Fruit fly (Drosophila melanogaster) whole organism, embryonic: Measurements from ENCODE around the gene Iyd.

Source experiments
- Ada2b ChIP-seq: fragments of 200-800 bp; sonication (Bioruptor generic); IDR thresholded peaks from 2 replicates; pipeline ENCODE4 v1.3.6; 2022; ENCODE audit warnings: missing biosample characterization, missing genetic modification characterization
- Asciz ChIP-seq: fragments of 200-800 bp; sonication (Bioruptor generic); optimal IDR thresholded peaks from 2 replicates; lab custom pipeline; 2017; ENCODE audit warnings: missing biosample characterization, mild to moderate bottlenecking, missing genetic modification characterization, missing genetic modification reagents
- CG10209 ChIP-seq: fragments of 200-800 bp; sonication (Bioruptor generic); optimal IDR thresholded peaks from 3 replicates; lab custom pipeline; 2017; ENCODE audit warnings: missing biosample characterization, mild to moderate bottlenecking, missing genetic modification characterization, missing genetic modification reagents
- CG1024 ChIP-seq: fragments of 200-800 bp; sonication (Bioruptor generic); IDR thresholded peaks from 2 replicates; pipeline ENCODE4 v1.3.6; 2022; ENCODE audit warnings: missing biosample characterization, missing genetic modification characterization
- CG11696 ChIP-seq: fragments of 200-800 bp; sonication (Bioruptor generic); IDR thresholded peaks from 2 replicates; pipeline ENCODE4 v1.3.6; 2022; ENCODE audit warnings: missing biosample characterization, missing genetic modification characterization
- CG12236 ChIP-seq: fragments of 200-800 bp; sonication (Bioruptor generic); optimal IDR thresholded peaks from 2 replicates; lab custom pipeline; 2016; ENCODE audit warnings: missing biosample characterization, missing genetic modification characterization
- CG13296 ChIP-seq: fragments of 200-800 bp; sonication (Bioruptor generic); optimal IDR thresholded peaks from 3 replicates; lab custom pipeline; 2018; ENCODE audit warnings: missing biosample characterization, mild to moderate bottlenecking, missing genetic modification characterization
- CG1529 ChIP-seq: fragments of 200-800 bp; sonication (Bioruptor generic); optimal IDR thresholded peaks from 3 replicates; lab custom pipeline; 2018; ENCODE audit warnings: missing biosample characterization, missing genetic modification characterization
- CG16813 ChIP-seq: fragments of 200-800 bp; sonication (Bioruptor generic); IDR thresholded peaks from 3 replicates; pipeline ENCODE4 v1.3.6; 2022; ENCODE audit warnings: missing biosample characterization, missing genetic modification characterization; ENCODE audit not compliant: partially characterized antibody
- CG17186 ChIP-seq: fragments of 200-800 bp; sonication (Bioruptor generic); optimal IDR thresholded peaks from 3 replicates; lab custom pipeline; 2017; ENCODE audit warnings: missing biosample characterization, missing genetic modification reagents, missing genetic modification characterization
- CG2199 ChIP-seq: fragments of 200-800 bp; sonication (Bioruptor generic); IDR thresholded peaks from 3 replicates; pipeline ENCODE4 v1.3.6; 2022; ENCODE audit warnings: missing biosample characterization, missing genetic modification characterization
- CG3065 ChIP-seq: fragments of 200-800 bp; sonication (Bioruptor generic); optimal IDR thresholded peaks from 2 replicates; lab custom pipeline; 2016; ENCODE audit warnings: missing biosample characterization, missing genetic modification characterization
- CG32772 ChIP-seq: fragments of 200-800 bp; sonication (Bioruptor generic); IDR thresholded peaks from 2 replicates; pipeline ENCODE4 v1.3.6; 2022; ENCODE audit warnings: missing biosample characterization, missing genetic modification characterization
- CG7372 ChIP-seq: fragments of 200-800 bp; sonication (Bioruptor generic); IDR thresholded peaks from 2 replicates; pipeline ENCODE4 v1.3.6; 2022; ENCODE audit warnings: missing biosample characterization, missing genetic modification characterization
- CG7556 ChIP-seq: fragments of 200-800 bp; sonication (Bioruptor generic); optimal IDR thresholded peaks from 2 replicates; lab custom pipeline; 2017; ENCODE audit warnings: missing biosample characterization, mild to moderate bottlenecking, missing genetic modification characterization
- Deaf1 ChIP-seq: fragments of 200-800 bp; optimal IDR thresholded peaks from 3 replicates; lab custom pipeline; 2019; ENCODE audit warnings: missing biosample characterization, mild to moderate bottlenecking, missing genetic modification characterization, moderate library complexity
- H2.0 ChIP-seq: fragments of 200-800 bp; sonication (Bioruptor generic); IDR thresholded peaks from 2 replicates; pipeline ENCODE4 v1.3.6; 2022; ENCODE audit warnings: missing biosample characterization, missing genetic modification characterization
- HHEX ChIP-seq: fragments of 200-800 bp; sonication (Bioruptor generic); optimal IDR thresholded peaks from 3 replicates; lab custom pipeline; 2017; ENCODE audit warnings: missing biosample characterization, mild to moderate bottlenecking, missing genetic modification characterization, missing genetic modification reagents
- Hr51 ChIP-seq, 2 experiments: fragments of 200-800 bp; sonication (Bioruptor generic); optimal IDR thresholded peaks; 2 replicates in 1 of 2; 3 replicates in 1 of 2; lab custom pipeline; 2016 to 2018; ENCODE audit warnings: missing biosample characterization in 2 of 2, missing genetic modification characterization in 2 of 2, mild to moderate bottlenecking in 1 of 2, moderate library complexity in 1 of 2
- MBD-R2 ChIP-seq: fragments of 200-800 bp; sonication (Bioruptor generic); IDR thresholded peaks from 2 replicates; pipeline ENCODE4 v1.3.6; 2022; ENCODE audit warnings: missing biosample characterization, missing genetic modification characterization
- Meics ChIP-seq: fragments of 200-800 bp; sonication (Bioruptor generic); optimal IDR thresholded peaks from 2 replicates; lab custom pipeline; 2017; ENCODE audit warnings: missing biosample characterization, mild to moderate bottlenecking, missing genetic modification characterization
- Mrtf ChIP-seq: fragments of 200-800 bp; sonication (Bioruptor generic); IDR thresholded peaks from 3 replicates; pipeline ENCODE4 v1.3.6; 2022; ENCODE audit warnings: missing biosample characterization, missing genetic modification characterization
- NC2α ChIP-seq: fragments of 200-800 bp; sonication (Bioruptor generic); optimal IDR thresholded peaks from 2 replicates; lab custom pipeline; 2016; ENCODE audit warnings: missing biosample characterization, missing genetic modification characterization
- Nf-YC ChIP-seq: fragments of 200-800 bp; optimal IDR thresholded peaks from 3 replicates; lab custom pipeline; 2019; ENCODE audit warnings: missing biosample characterization, mild to moderate bottlenecking, missing genetic modification characterization, moderate library complexity
- Optix ChIP-seq: fragments of 200-800 bp; sonication (Bioruptor generic); IDR thresholded peaks from 3 replicates; pipeline ENCODE4 v1.3.6; 2022; ENCODE audit warnings: missing biosample characterization, missing genetic modification characterization
- Sox100B ChIP-seq: fragments of 200-800 bp; sonication (Bioruptor generic); optimal IDR thresholded peaks from 3 replicates; lab custom pipeline; 2018; ENCODE audit warnings: missing biosample characterization, mild to moderate bottlenecking, missing genetic modification characterization
- Tbp ChIP-seq: fragments of >200 bp; optimal IDR thresholded peaks from 2 replicates; lab custom pipeline; 2018; ENCODE audit warnings: missing biosample characterization, missing genetic modification characterization
- Usf ChIP-seq: fragments of 200-800 bp; sonication (Bioruptor generic); optimal IDR thresholded peaks from 2 replicates; lab custom pipeline; 2017; ENCODE audit warnings: missing genotype, missing biosample characterization, missing genetic modification characterization
- ara ChIP-seq: fragments of 200-800 bp; sonication (Bioruptor generic); IDR thresholded peaks from 2 replicates; pipeline ENCODE4 v1.3.6; 2022; ENCODE audit warnings: missing biosample characterization, missing genetic modification characterization
- ase ChIP-seq: fragments of 200-800 bp; sonication (Bioruptor generic); IDR thresholded peaks from 3 replicates; pipeline ENCODE4 v1.3.6; 2022; ENCODE audit warnings: missing biosample characterization, missing genetic modification characterization
- bab2 ChIP-seq: fragments of 200-800 bp; sonication (Bioruptor generic); optimal IDR thresholded peaks from 2 replicates; lab custom pipeline; 2016; ENCODE audit warnings: missing biosample characterization, missing genetic modification characterization
- bbx ChIP-seq: fragments of 200-800 bp; sonication (Bioruptor generic); IDR thresholded peaks from 2 replicates; pipeline ENCODE4 v1.3.6; 2022; ENCODE audit warnings: missing biosample characterization, missing genetic modification characterization; ENCODE audit not compliant: partially characterized antibody
- bowl ChIP-seq: fragments of 200-800 bp; sonication (Bioruptor generic); IDR thresholded peaks from 2 replicates; pipeline ENCODE4 v1.3.6; 2022; ENCODE audit warnings: missing biosample characterization, missing genetic modification characterization
- crc ChIP-seq: fragments of 200-800 bp; sonication (Bioruptor generic); optimal IDR thresholded peaks from 2 replicates; lab custom pipeline; 2016; ENCODE audit warnings: missing biosample characterization, missing genetic modification characterization
- dm ChIP-seq: fragments of 200-800 bp; sonication (Bioruptor generic); optimal IDR thresholded peaks from 3 replicates; lab custom pipeline; 2016; ENCODE audit warnings: missing biosample characterization, missing genetic modification characterization
- dysf ChIP-seq: fragments of 200-800 bp; sonication (Bioruptor generic); IDR thresholded peaks from 3 replicates; pipeline ENCODE4 v1.3.6; 2022; ENCODE audit warnings: missing biosample characterization, missing genetic modification characterization
- ewg ChIP-seq: fragments of 200-800 bp; sonication (Bioruptor generic); optimal IDR thresholded peaks from 3 replicates; lab custom pipeline; 2017; ENCODE audit warnings: mild to moderate bottlenecking, missing biosample characterization, missing genetic modification reagents, missing genetic modification characterization
- gro ChIP-seq: fragments of 200-800 bp; sonication (Bioruptor generic); optimal IDR thresholded peaks from 2 replicates; lab custom pipeline; 2016; ENCODE audit warnings: missing biosample characterization, missing genetic modification characterization
- gt ChIP-seq: fragments of 200-800 bp; sonication (Bioruptor generic); IDR thresholded peaks from 2 replicates; pipeline ENCODE4 v1.3.6; 2022; ENCODE audit warnings: missing biosample characterization, missing genetic modification characterization
- hth ChIP-seq: fragments of >200 bp; optimal IDR thresholded peaks from 2 replicates; lab custom pipeline; 2017; ENCODE audit warnings: inconsistent platforms
- kni ChIP-seq: fragments of 200-800 bp; sonication (Bioruptor generic); optimal IDR thresholded peaks from 3 replicates; lab custom pipeline; 2017; ENCODE audit warnings: mild to moderate bottlenecking, missing biosample characterization, missing genetic modification reagents, missing genetic modification characterization
- lov ChIP-seq, 2 experiments: fragments of 200-800 bp in 1 of 2; fragments of >200 bp in 1 of 2; sonication (Bioruptor generic) in 1 of 2; IDR thresholded peaks in 1 of 2; optimal IDR thresholded peaks in 1 of 2; 2 replicates in 1 of 2; 3 replicates in 1 of 2; pipeline versions ENCODE4 v1.3.6 to Lab custom; 2017 to 2022; ENCODE audit warnings: missing biosample characterization in 1 of 2, missing genetic modification characterization in 1 of 2
- luna ChIP-seq: fragments of 200-800 bp; sonication (Bioruptor generic); optimal IDR thresholded peaks from 2 replicates; lab custom pipeline; 2016; ENCODE audit warnings: missing biosample characterization, missing genetic modification characterization
- pita ChIP-seq: fragments of 200-800 bp; sonication (Bioruptor generic); optimal IDR thresholded peaks from 2 replicates; lab custom pipeline; 2017; ENCODE audit warnings: missing biosample characterization, mild to moderate bottlenecking, missing genetic modification characterization
- pros ChIP-seq: fragments of 200-800 bp; sonication (Bioruptor generic); optimal IDR thresholded peaks from 3 replicates; lab custom pipeline; 2019; ENCODE audit warnings: missing biosample characterization, mild to moderate bottlenecking, missing genetic modification characterization, moderate library complexity
- repo ChIP-seq: fragments of 200-800 bp; sonication (Bioruptor generic); optimal IDR thresholded peaks from 2 replicates; lab custom pipeline; 2016; ENCODE audit warnings: missing biosample characterization, missing genetic modification characterization
- scrt ChIP-seq: fragments of 200-800 bp; sonication (Bioruptor generic); optimal IDR thresholded peaks from 2 replicates; lab custom pipeline; 2018; ENCODE audit warnings: missing biosample characterization, mild to moderate bottlenecking, missing genetic modification characterization, moderate library complexity
- sens-2 ChIP-seq: fragments of 200-800 bp; sonication (Bioruptor generic); IDR thresholded peaks from 2 replicates; pipeline ENCODE4 v1.3.6; 2022; ENCODE audit warnings: missing biosample characterization, missing genetic modification characterization
- tll ChIP-seq, 2 experiments: fragments of 200-800 bp in 1 of 2; fragments of >200 bp in 1 of 2; sonication (Bioruptor generic) in 1 of 2; optimal IDR thresholded peaks; 2 replicates each; lab custom pipeline; 2017 to 2019; ENCODE audit warnings: missing biosample characterization in 2 of 2, missing genetic modification characterization in 2 of 2, mild to moderate bottlenecking in 1 of 2, moderate library complexity in 1 of 2

Gene Iyd

dm6 chr3L:11097982-11098663 lies 2.1 kb upstream of the Iyd start, which contains the start of the genes Irbp18 and APP-BP1 (continued):
- no peak for TF ChIP-seq pros
- TF ChIP-seq MBD-R2, result peak; percentile 72
- TF ChIP-seq NC2α (GFP tag; lab: Kevin White, UChicago), result peak; percentile 84
- peak; percentile 90 for TF ChIP-seq CG12236 (GFP tag; lab: Kevin White, UChicago)
- TF ChIP-seq CG7372 (GFP tag; lab: Robert Waterston, UW), result peak; percentile 84
- peak; percentile 86 for TF ChIP-seq CG32772
- peak; percentile 85 for TF ChIP-seq Optix (GFP tag; lab: Robert Waterston, UW)
- TF ChIP-seq scrt (GFP tag; lab: Kevin White, UChicago), result peak; percentile 91
- TF ChIP-seq sens-2, result peak; percentile 72
- TF ChIP-seq CG10209, result peak; percentile 96
- peak; percentile 45; the same call in 1 of the 2 replicates for TF ChIP-seq gt (GFP tag; lab: Robert Waterston, UW)
- TF ChIP-seq hth (lab: Kevin White, UChicago), result no peak
- peak; percentile 94 for TF ChIP-seq Meics (GFP tag; lab: Kevin White, UChicago)
- 0 out of 3 replicates have a peak, but pooled peaks have one; percentile 43 for TF ChIP-seq CG2199 (GFP tag; lab: Robert Waterston, UW)
- TF ChIP-seq Nf-YC (tag; lab: Kevin White, UChicago), result peak; percentile 82
- peak; percentile 86 for TF ChIP-seq repo
- TF ChIP-seq gro, result peak; percentile 96
- peak; percentile 93 for TF ChIP-seq HHEX (GFP tag; lab: Kevin White, UChicago)
- peak; percentile 87 for TF ChIP-seq ewg (GFP tag; lab: Kevin White, UChicago)
- peak; percentile 95 to 96 for TF ChIP-seq Hr51 (GFP tag; optimal IDR thresholded peaks at IDR 0.05; lab: Kevin White, UChicago)
- peak; percentile 84 for TF ChIP-seq ara (GFP tag; lab: Robert Waterston, UW)
- peak; percentile 93 for TF ChIP-seq bab2 (GFP tag; lab: Kevin White, UChicago)
- peak; percentile 87 for TF ChIP-seq Ada2b (GFP tag; lab: Robert Waterston, UW)
- TF ChIP-seq CG13296 (GFP tag; lab: Kevin White, UChicago), result peak; percentile 90
- TF ChIP-seq CG1529 (GFP tag; lab: Kevin White, UChicago), result peak; percentile 86
- TF ChIP-seq lov (optimal IDR thresholded peaks at IDR 0.05; lab: Kevin White, UChicago), result no peak
- peak; percentile 49; the same call in 1 of the 3 replicates for TF ChIP-seq lov (GFP tag; IDR thresholded peaks at IDR 0.05; lab: Robert Waterston, UW)
- peak; percentile 91 for TF ChIP-seq luna
- peak; percentile 65 for TF ChIP-seq CG11696 (GFP tag; lab: Robert Waterston, UW)
- TF ChIP-seq CG17186 (GFP tag; lab: Kevin White, UChicago), result peak; percentile 87
- peak; percentile 94 for TF ChIP-seq Sox100B (GFP tag; lab: Kevin White, UChicago)
- TF ChIP-seq Asciz, result peak; percentile 89
- no peak for TF ChIP-seq bowl
- TF ChIP-seq CG16813 (GFP tag; lab: Robert Waterston, UW), result no peak
- no peak for TF ChIP-seq Tbp
- TF ChIP-seq pita, result no peak
- peak; percentile 96 for TF ChIP-seq CG7556 (GFP tag; lab: Kevin White, UChicago)
- peak; percentile 63 for TF ChIP-seq CG1024 (GFP tag; lab: Robert Waterston, UW)
- TF ChIP-seq kni, result peak; percentile 78
- TF ChIP-seq Deaf1 (tag; lab: Kevin White, UChicago), result peak; percentile 74
- TF ChIP-seq ase (GFP tag; lab: Robert Waterston, UW), result peak; percentile 79
- TF ChIP-seq dysf, result peak; percentile 88
- peak; percentile 86 for TF ChIP-seq Usf
- TF ChIP-seq Mrtf (GFP tag; lab: Robert Waterston, UW), result peak; percentile 81
- TF ChIP-seq crc (GFP tag; lab: Kevin White, UChicago), result peak; percentile 91
- peak; percentile 76 for TF ChIP-seq H2.0 (GFP tag; lab: Robert Waterston, UW)
- peak; percentile 84 for TF ChIP-seq CG3065 (GFP tag; lab: Kevin White, UChicago)
- peak; percentile 86 for TF ChIP-seq dm (GFP tag; lab: Kevin White, UChicago)
- TF ChIP-seq tll (GFP tag; optimal IDR thresholded peaks at IDR 0.05; lab: Kevin White, UChicago), result peak in 1 of 2 experiments; percentile 37
- TF ChIP-seq bbx (GFP tag; lab: Robert Waterston, UW), result peak; percentile 16; the same call in 1 of the 2 replicates
